Worm (Caenorhabditis elegans): ENCODE data around the gene nfx-1.

The nfx-1 gene

DNA sequence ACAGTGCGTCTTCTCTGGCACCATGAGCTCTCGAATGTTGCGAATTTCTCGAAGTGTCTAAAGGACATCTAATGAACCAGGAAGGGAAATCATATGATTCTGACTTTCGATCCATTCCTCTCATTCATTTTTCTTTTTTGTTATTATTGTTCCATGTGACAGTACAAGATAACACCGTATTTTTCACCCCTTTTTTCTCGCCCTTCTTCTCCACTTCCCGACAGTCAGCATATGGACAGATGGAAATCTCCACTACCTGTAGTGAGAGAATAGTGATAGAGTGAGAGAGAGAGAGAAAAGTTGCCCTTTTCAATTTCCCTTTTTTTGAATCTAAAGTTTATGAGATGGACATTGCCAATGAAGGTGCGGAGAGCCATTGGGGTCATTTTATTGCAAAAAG is 14.4 kb upstream of the nfx-1 start (continued):
- TF ChIP-seq hpl-2 (GFP tag; optimal IDR thresholded peaks at IDR 0.05) (no peak), nhr-77 (tag; optimal IDR thresholded peaks at IDR 0.05) (no peak), nhr-90 (tag; optimal IDR thresholded peaks at IDR 0.05; ENCODE audit: poor library complexity) (peak; percentile 2), irx-1 (tag; optimal IDR thresholded peaks at IDR 0.05) (no peak), dpl-1 (GFP tag; optimal IDR thresholded peaks at IDR 0.05) (peak in 1 of 3 experiments; percentile 1), ceh-82 (tag; optimal IDR thresholded peaks at IDR 0.05) (no peak), ces-1 (GFP tag; optimal IDR thresholded peaks at IDR 0.05) (no peak), egl-13 (tag; optimal IDR thresholded peaks at IDR 0.05) (no peak), sox-4 (tag; optimal IDR thresholded peaks at IDR 0.05) (no peak), sptf-1 (tag; optimal IDR thresholded peaks at IDR 0.05) (no peak), elt-2 (tag; optimal IDR thresholded peaks at IDR 0.05) (no peak), elt-3 (tag; optimal IDR thresholded peaks at IDR 0.05) (peak in 3 of 6 experiments; percentile 21 to 67 (median 31)), hlh-17 (GFP tag; optimal IDR thresholded peaks at IDR 0.05; ENCODE audit: borderline replicate concordance) (no peak), swsn-7 (tag; optimal IDR thresholded peaks at IDR 0.05) (no peak), lin-14 (GFP tag; optimal IDR thresholded peaks at IDR 0.05) (peak; percentile 79), lin-15B (tag; optimal IDR thresholded peaks at IDR 0.05) (no peak), fkh-8 (tag; optimal IDR thresholded peaks at IDR 0.05) (no peak), lin-35 (GFP tag; optimal IDR thresholded peaks at IDR 0.05) (peak in 1 of 2 experiments; percentile 60), egl-27 (tag; optimal IDR thresholded peaks at IDR 0.05) (no peak), F16B12.6 (tag; optimal IDR thresholded peaks at IDR 0.05) (no peak), nhr-84 (tag; optimal IDR thresholded peaks at IDR 0.05) (no peak), mdl-1 (tag; optimal IDR thresholded peaks at IDR 0.05) (peak in 1 of 2 experiments; percentile 58), unc-98 (GFP tag; IDR thresholded peaks at IDR 0.05) (no peak), unc-30 (tag; optimal IDR thresholded peaks at IDR 0.05) (no peak), ceh-63 (GFP tag; optimal IDR thresholded peaks at IDR 0.05) (no peak), aly-2 (tag; optimal IDR thresholded peaks at IDR 0.05) (no peak), mab-9 (GFP tag; IDR thresholded peaks at IDR 0.05) (no peak), blmp-1 (tag; optimal IDR thresholded peaks at IDR 0.05) (peak; percentile 94), nhr-71 (tag; optimal IDR thresholded peaks at IDR 0.05) (peak; percentile 56), sup-37 (GFP tag; optimal IDR thresholded peaks at IDR 0.05) (no peak), grh-1 (GFP tag; IDR thresholded peaks at IDR 0.05) (no peak), jun-1 (tag; optimal IDR thresholded peaks at IDR 0.05) (no peak), mef-2 (tag; optimal IDR thresholded peaks at IDR 0.05) (no peak), unc-130 (tag; optimal IDR thresholded peaks at IDR 0.05) (no peak), nhr-28 (tag; optimal IDR thresholded peaks at IDR 0.05) (no peak), lir-3 (tag; optimal IDR thresholded peaks at IDR 0.05; ENCODE audit: poor library complexity) (no peak)

- TF ChIP-seq nhr-90 (tag; optimal IDR thresholded peaks at IDR 0.05; ENCODE audit: poor library complexity), result no peak
- TF ChIP-seq blmp-1 (tag; optimal IDR thresholded peaks at IDR 0.05), result no peak
- TF ChIP-seq egl-13 (tag; optimal IDR thresholded peaks at IDR 0.05), result peak; percentile 38
- TF ChIP-seq dpl-1 (GFP tag; optimal IDR thresholded peaks at IDR 0.05), result no peak
- no peak for TF ChIP-seq nhr-28 (tag; optimal IDR thresholded peaks at IDR 0.05)
- TF ChIP-seq elt-2 (tag; optimal IDR thresholded peaks at IDR 0.05), result peak; percentile 83
- no peak for TF ChIP-seq efl-3 (GFP tag; optimal IDR thresholded peaks at IDR 0.05)
- no peak for TF ChIP-seq nhr-76 (tag; optimal IDR thresholded peaks at IDR 0.05)
- no peak for TF ChIP-seq nhr-84 (tag; optimal IDR thresholded peaks at IDR 0.05)
- no peak for TF ChIP-seq ztf-4 (tag; optimal IDR thresholded peaks at IDR 0.05)
- no peak for TF ChIP-seq ceh-63 (GFP tag; optimal IDR thresholded peaks at IDR 0.05)
- TF ChIP-seq jun-1 (tag; optimal IDR thresholded peaks at IDR 0.05), result no peak
- TF ChIP-seq ceh-8 (GFP tag; optimal IDR thresholded peaks at IDR 0.05), result no peak
- peak in 1 of 2 experiments; percentile 4 for TF ChIP-seq lsy-2 (tag; optimal IDR thresholded peaks at IDR 0.05)
- no peak for TF ChIP-seq nhr-19 (GFP tag; conservative IDR thresholded peaks at IDR 0.05)
- no peak for TF ChIP-seq tlp-1 (tag; optimal IDR thresholded peaks at IDR 0.05)
- TF ChIP-seq fkh-10 (GFP tag; optimal IDR thresholded peaks at IDR 0.05), result no peak
- no peak for TF ChIP-seq ama-1 (optimal IDR thresholded peaks at IDR 0.05)
- TF ChIP-seq grh-1 (GFP tag; IDR thresholded peaks at IDR 0.05), result no peak
- no peak for TF ChIP-seq fkh-4 (tag; optimal IDR thresholded peaks at IDR 0.05; ENCODE audit: borderline replicate concordance)
- no peak for TF ChIP-seq nhr-77 (tag; optimal IDR thresholded peaks at IDR 0.05)
- TF ChIP-seq mef-2 (tag; optimal IDR thresholded peaks at IDR 0.05), result no peak
- no peak for TF ChIP-seq nhr-11 (tag; optimal IDR thresholded peaks at IDR 0.05)
- no peak for TF ChIP-seq lir-3 (tag; optimal IDR thresholded peaks at IDR 0.05; ENCODE audit: poor library complexity)
- TF ChIP-seq mdl-1 (tag; optimal IDR thresholded peaks at IDR 0.05), result no peak
- no peak for TF ChIP-seq alr-1 (tag; optimal IDR thresholded peaks at IDR 0.05; ENCODE audit: borderline replicate concordance)
- no peak for TF ChIP-seq egl-27 (tag; optimal IDR thresholded peaks at IDR 0.05)
- TF ChIP-seq aly-2 (tag; optimal IDR thresholded peaks at IDR 0.05), result no peak
- TF ChIP-seq Y116A8C.19 (tag; optimal IDR thresholded peaks at IDR 0.05; ENCODE audit: borderline replicate concordance), result no peak
- TF ChIP-seq skn-1 (tag; optimal IDR thresholded peaks at IDR 0.05), result no peak
These were observed 13.6 kb upstream of the nfx-1 start for ce11 chrIII:6361560-6361959.
